Fruit fly (Drosophila melanogaster) Kc167 (cell line): ENCODE results near the gene CG15293.

Source experiments
- Myc ChIP-seq: fragments of >200 bp; optimal IDR thresholded peaks from 2 replicates; lab custom pipeline; 2017; ENCODE audit warnings: missing external identifiers
- Sin3A ChIP-seq: fragments of >200 bp; optimal IDR thresholded peaks from 2 replicates; lab custom pipeline; 2018; ENCODE audit warnings: missing external identifiers
- h ChIP-seq: fragments of >200 bp; optimal IDR thresholded peaks from 3 replicates; lab custom pipeline; 2018; ENCODE audit warnings: missing external identifiers
- insv ChIP-seq: fragments of >200 bp; optimal IDR thresholded peaks from 3 replicates; lab custom pipeline; 2018; ENCODE audit warnings: missing external identifiers
- psq ChIP-seq: fragments of >200 bp; optimal IDR thresholded peaks from 2 replicates; lab custom pipeline; 2017; ENCODE audit warnings: missing external identifiers
- ttk ChIP-seq: sonication (Bioruptor generic); optimal IDR thresholded peaks from 2 replicates; lab custom pipeline; 2017; ENCODE audit warnings: missing external identifiers

CG15293 gene

DNA sequence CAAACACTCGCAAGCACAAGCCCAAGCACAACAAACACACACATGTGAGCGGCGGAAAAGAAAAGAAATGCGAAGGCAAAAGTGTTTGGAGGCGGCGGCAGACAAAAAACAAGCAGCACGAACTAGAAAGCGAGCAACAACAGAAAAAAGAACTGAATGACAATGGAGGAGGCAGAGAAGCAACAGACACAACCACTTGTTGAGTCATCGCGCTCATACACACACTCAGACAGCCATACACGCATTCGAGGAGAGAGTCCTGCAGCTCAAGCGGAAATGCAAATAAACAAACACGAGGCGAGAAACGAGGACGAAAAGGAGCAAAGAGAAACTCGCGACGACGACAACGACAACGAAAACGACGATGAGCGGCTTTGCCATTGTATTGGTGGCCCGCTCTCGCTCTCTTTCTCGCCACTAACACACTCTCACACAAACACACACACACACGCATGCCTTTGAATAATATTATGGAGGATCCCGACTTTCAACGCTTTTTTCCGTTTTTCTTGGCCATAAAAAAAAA is 6.8 kb upstream of the CG15293 start:
- no peak for TF ChIP-seq Myc
- TF ChIP-seq ttk: no peak
- TF ChIP-seq insv (lab: Kevin White, UChicago): no peak
- no peak for TF ChIP-seq h (lab: Kevin White, UChicago)
- TF ChIP-seq psq (lab: Kevin White, UChicago): no peak
- no peak for TF ChIP-seq Sin3A (lab: Kevin White, UChicago)

DNA sequence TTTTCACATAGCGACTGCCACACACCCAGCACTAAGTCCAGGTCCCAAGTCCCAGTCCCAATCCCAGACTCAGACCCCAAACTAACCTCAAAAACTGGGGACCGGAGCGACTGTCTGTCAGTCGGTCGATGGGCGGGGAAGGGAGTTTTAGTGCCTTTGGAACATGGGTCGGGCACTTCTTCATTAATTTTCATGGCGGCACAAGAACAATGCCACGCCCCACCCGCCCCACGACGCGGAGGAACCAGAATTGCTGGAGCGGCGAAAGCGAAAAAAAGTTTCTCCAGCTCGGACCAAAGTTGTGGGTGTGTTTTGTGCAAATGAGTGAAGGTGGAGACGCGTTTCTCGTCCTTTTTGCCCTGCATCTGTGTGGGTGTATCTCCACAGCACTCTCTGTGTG is 4.0 kb upstream of the CG15293 start:
- TF ChIP-seq h (lab: Kevin White, UChicago) (no peak), psq (lab: Kevin White, UChicago) (no peak), insv (lab: Kevin White, UChicago) (no peak), Sin3A (lab: Kevin White, UChicago) (no peak), ttk (no peak), Myc (no peak)

DNA sequence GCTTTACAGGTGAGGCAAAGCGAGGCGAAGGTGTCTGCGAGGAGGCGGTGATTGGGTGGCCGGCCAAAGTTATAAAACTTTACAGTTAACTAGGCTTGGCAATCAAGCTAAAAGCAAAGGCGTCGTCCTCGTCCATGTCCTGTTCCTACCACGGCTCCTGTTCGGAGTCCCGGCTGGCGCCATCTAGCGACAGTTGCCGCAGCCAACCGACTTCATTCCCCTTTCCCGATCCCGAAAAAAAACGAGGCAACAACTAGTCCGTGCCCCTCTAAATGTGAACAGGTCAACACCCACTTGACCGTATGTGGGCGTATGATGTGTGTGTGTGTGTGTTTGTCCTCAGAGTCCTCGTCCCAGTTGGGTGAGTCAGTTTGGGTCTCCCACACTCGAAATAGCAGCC is 2.9 kb upstream of the CG15293 start:
- TF ChIP-seq insv (lab: Kevin White, UChicago) (no peak), ttk (no peak), Myc (no peak), psq (lab: Kevin White, UChicago) (no peak), h (lab: Kevin White, UChicago) (no peak), Sin3A (lab: Kevin White, UChicago) (no peak)

DNA sequence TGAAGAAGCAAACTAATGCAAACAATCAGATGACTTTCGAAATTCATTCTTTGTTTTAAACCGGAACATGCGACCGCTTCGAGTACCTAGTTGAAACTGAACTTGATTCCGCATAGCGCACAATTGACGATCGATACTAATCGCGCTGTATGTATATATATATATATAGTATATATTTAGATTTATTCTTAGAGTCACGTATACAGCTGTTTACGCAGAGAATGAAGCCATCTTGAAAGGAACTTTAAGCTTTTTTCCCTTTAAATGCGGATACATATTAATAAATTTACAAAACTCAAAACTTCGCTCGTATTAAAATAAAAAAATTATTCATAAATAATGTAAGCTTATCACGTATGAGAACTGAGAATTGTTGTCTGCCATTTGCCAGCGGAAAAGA is 1.4 kb upstream of the CG15293 start, which contains the start of gene CG31769:
TSS of gene CG31769 (minus strand) at position 101 of the 400 bp plus-strand sequence.
- no peak for TF ChIP-seq Sin3A (lab: Kevin White, UChicago)

DNA sequence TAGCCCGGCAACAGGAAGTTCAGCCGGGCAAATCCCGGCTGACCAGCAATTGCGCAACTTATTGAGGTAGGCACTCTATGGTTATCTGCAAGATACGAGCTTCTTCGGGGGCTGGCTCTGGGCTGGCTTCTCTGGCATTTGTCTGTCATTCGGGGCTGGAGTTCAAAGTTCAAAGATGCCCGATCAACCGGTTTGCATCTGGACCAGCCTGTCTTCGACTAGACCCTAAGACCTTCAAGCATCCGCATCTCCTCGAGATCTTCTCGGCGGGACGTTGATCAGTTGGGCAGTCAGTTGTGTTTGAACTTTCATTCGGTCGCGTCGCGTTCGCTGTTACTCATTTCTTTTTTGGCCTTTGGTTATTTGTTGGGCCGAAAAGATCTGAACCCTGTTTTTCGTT is 5.5 kb downstream of the CG15293 start, which contains the start of gene CG46301:
TSS of gene CG46301 (plus strand) at position 301 of the 400 bp plus-strand sequence.
- TF ChIP-seq ttk (no peak), psq (lab: Kevin White, UChicago) (no peak), Myc (no peak), Sin3A (lab: Kevin White, UChicago) (no peak), insv (lab: Kevin White, UChicago) (no peak), h (lab: Kevin White, UChicago) (no peak)

DNA sequence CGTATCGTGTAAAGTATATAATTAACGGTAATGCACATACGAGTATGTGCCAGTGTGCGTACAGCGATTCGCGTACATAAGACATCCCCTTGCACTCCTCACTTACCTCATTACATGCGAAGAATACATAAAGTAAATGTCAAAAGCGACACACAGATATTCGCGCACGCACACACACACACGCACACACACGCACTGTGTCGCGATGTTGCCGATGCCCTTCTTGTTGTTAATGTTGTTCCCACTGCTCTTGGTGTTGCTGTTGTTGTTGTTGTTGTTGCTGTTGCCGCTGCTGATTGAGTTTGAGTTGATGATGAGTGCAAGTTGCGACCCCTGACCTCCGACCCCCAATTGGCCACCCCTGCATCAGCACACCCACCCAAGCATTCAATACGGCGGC is 13.6 kb downstream of the CG15293 start:
- no peak for TF ChIP-seq h (lab: Kevin White, UChicago)

DNA sequence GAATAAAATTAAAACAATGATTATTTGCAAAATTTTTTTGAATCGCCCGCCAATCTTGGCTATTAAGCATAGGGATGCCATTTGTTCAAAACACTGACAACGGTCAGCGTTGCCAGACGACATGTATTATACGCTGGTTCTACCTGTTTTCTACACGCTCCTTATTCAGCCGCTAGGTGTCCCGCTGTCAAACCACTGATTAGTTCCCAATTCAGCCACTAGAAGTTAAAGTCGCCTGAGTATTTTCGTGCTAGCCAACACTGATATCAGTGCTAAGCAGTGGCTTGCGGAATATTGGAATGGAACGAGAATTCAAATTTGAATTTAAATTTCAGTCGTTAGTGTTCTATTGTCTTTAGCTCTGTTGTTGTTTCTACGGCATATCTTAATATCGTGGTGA is 14.6 kb downstream of the CG15293 start:
- TF ChIP-seq Sin3A (lab: Kevin White, UChicago) (no peak), h (lab: Kevin White, UChicago) (no peak), psq (lab: Kevin White, UChicago) (no peak), insv (lab: Kevin White, UChicago) (no peak), Myc (no peak), ttk (no peak)

DNA sequence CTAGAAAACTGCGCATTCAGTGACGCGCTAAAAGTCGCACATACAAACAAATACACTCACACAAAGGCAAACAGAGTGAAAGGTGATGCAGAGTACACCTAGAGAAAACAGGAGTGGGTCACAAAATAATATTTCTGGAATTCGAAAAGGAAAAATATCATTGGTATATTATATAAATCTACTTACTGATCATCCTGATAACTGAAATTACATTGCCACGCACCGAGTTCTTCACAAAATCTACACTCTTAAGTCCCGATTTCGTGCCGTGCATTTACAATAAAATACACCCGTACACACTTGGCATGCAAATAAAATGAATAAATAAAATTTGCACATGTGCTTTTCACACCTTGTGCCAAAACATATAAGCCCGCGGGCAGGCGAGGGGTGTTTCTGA is 39.1 kb downstream of the CG15293 start:
- TF ChIP-seq ttk (no peak), Sin3A (lab: Kevin White, UChicago) (no peak), Myc (no peak), psq (lab: Kevin White, UChicago) (no peak), h (lab: Kevin White, UChicago) (no peak), insv (lab: Kevin White, UChicago) (no peak)
